Fruit fly (Drosophila melanogaster) S2 (cell line): ENCODE results near the gene CG32017.
A peak's percentile ranks its signal among the peaks of the same experiment; 100 is the strongest.

Experiments
- CG8478 ChIP-seq: fragments of >200 bp; optimal IDR thresholded peaks from 2 replicates; lab custom pipeline; 2018
- CTCF ChIP-seq, 2 experiments: fragments of >200 bp; optimal IDR thresholded peaks; 2 replicates each; lab custom pipeline; 2018

CG32017 gene

dm6 chr4:1124494-1124780 is 37.5 kb downstream of the CG32017 start:
- TF ChIP-seq CTCF (optimal IDR thresholded peaks at IDR 0.05; lab: Kevin White, UChicago) (no peak), CG8478 (lab: Kevin White, UChicago) (no peak)

dm6 chr4:1123769-1124493 is 38.0 kb downstream of the CG32017 start, which contains the start of gene Arf4:
TSS of gene Arf4 (plus strand) at chr4:1124167.
- no peak for TF ChIP-seq CG8478 (lab: Kevin White, UChicago)
- no peak for TF ChIP-seq CTCF (optimal IDR thresholded peaks at IDR 0.05; lab: Kevin White, UChicago)

dm6 chr4:1122658-1123606 is 39.0 kb downstream of the CG32017 start, which contains the start of gene Cals:
TSS of gene Cals (minus strand) at chr4:1123357.
- TF ChIP-seq CG8478 (lab: Kevin White, UChicago): no peak

- no peak for TF ChIP-seq CTCF (optimal IDR thresholded peaks at IDR 0.05; lab: Kevin White, UChicago)
- no peak for TF ChIP-seq CG8478 (lab: Kevin White, UChicago)
Observed at dm6 chr4:1121888-1122287, 40.1 kb downstream of the CG32017 start.

dm6 chr4:1115299-1115698 is 46.7 kb downstream of the CG32017 start:
- no peak for TF ChIP-seq CG8478 (lab: Kevin White, UChicago)
- no peak for TF ChIP-seq CTCF (optimal IDR thresholded peaks at IDR 0.05; lab: Kevin White, UChicago)

- TF ChIP-seq CG8478 (lab: Kevin White, UChicago): no peak
- peak; percentile 80 to 85 for TF ChIP-seq CTCF (optimal IDR thresholded peaks at IDR 0.05; lab: Kevin White, UChicago)
Observed at dm6 chr4:1112867-1113769, 48.8 kb downstream of the CG32017 start.

dm6 chr4:1106114-1106513 is 55.8 kb downstream of the CG32017 start:
- TF ChIP-seq CG8478 (lab: Kevin White, UChicago): no peak
- TF ChIP-seq CTCF (optimal IDR thresholded peaks at IDR 0.05; lab: Kevin White, UChicago): no peak

dm6 chr4:1097608-1098262 is 64.2 kb downstream of the CG32017 start:
- TF ChIP-seq CTCF (optimal IDR thresholded peaks at IDR 0.05; lab: Kevin White, UChicago) (no peak), CG8478 (lab: Kevin White, UChicago) (no peak)

- no peak for TF ChIP-seq CTCF (optimal IDR thresholded peaks at IDR 0.05; lab: Kevin White, UChicago)
- no peak for TF ChIP-seq CG8478 (lab: Kevin White, UChicago)
Observed at dm6 chr4:1093446-1093845, 68.5 kb downstream of the CG32017 start.

dm6 chr4:1090304-1090703 is 71.7 kb downstream of the CG32017 start:
- TF ChIP-seq CTCF (optimal IDR thresholded peaks at IDR 0.05; lab: Kevin White, UChicago): no peak

dm6 chr4:1088480-1088879 is 73.5 kb downstream of the CG32017 start, which contains the start of gene sv:
TSS of gene sv (plus strand) at chr4:1088798.
- TF ChIP-seq CG8478 (lab: Kevin White, UChicago) (no peak), CTCF (optimal IDR thresholded peaks at IDR 0.05; lab: Kevin White, UChicago) (no peak)
